Fruit fly (Drosophila melanogaster) S2 (cell line): ENCODE measurements around the gene CG32170.

Source experiments
- CG8478 ChIP-seq: fragments of >200 bp; optimal IDR thresholded peaks from 2 replicates; lab custom pipeline; 2018
- CTCF ChIP-seq, 2 experiments: fragments of >200 bp; optimal IDR thresholded peaks; 2 replicates each; lab custom pipeline; 2018

DNA sequence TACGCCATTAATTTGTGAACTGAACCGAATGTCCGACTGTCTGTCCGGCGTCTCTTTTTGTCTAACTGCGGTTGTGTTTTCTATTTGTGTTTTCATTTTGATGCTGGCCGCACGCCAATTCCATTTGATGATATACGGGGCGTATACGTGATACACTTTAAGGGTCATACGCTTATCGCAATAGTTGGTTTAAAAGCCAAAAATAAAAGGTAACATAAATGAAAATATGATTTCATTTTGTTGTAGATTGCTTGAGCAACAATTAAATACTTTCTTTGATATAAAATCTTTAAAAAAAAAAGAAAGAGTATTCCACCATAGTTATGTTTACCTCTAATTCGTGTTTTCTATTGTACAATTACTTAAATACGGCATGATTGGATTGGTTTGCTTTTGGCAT, 7.9 kb downstream of the CG32170 start:
- no peak for TF ChIP-seq CG8478
- no peak for TF ChIP-seq CTCF (optimal IDR thresholded peaks at IDR 0.05; lab: Kevin White, UChicago)
